Fruit fly (Drosophila melanogaster) whole organism, embryonic: ENCODE results near the gene mld.

Experiments used
- Abd-B ChIP-seq: fragments of 200-800 bp; sonication (Bioruptor generic); optimal IDR thresholded peaks from 2 replicates; lab custom pipeline; 2018; ENCODE audit warnings: missing biosample characterization, mild to moderate bottlenecking, missing genetic modification characterization, moderate library complexity
- Atf3 ChIP-seq: fragments of 200-800 bp; sonication (Bioruptor generic); optimal IDR thresholded peaks from 3 replicates; lab custom pipeline; 2016; ENCODE audit warnings: missing biosample characterization, missing genetic modification characterization
- Blimp-1 ChIP-seq: fragments of 200-800 bp; sonication (Bioruptor generic); optimal IDR thresholded peaks from 3 replicates; lab custom pipeline; 2018; ENCODE audit warnings: missing biosample characterization, missing genetic modification characterization, mild to moderate bottlenecking, moderate library complexity, missing genetic modification reagents
- CG10274 ChIP-seq: fragments of 200-800 bp; sonication (Bioruptor generic); optimal IDR thresholded peaks from 3 replicates; lab custom pipeline; 2017; ENCODE audit warnings: missing biosample characterization, mild to moderate bottlenecking, missing genetic modification characterization
- CG10654 ChIP-seq: fragments of 200-800 bp; sonication (Bioruptor generic); optimal IDR thresholded peaks from 2 replicates; lab custom pipeline; 2016; ENCODE audit warnings: missing biosample characterization, missing genetic modification characterization
- CG11398 ChIP-seq: fragments of 200-800 bp; sonication (Bioruptor generic); optimal IDR thresholded peaks from 2 replicates; lab custom pipeline; 2016; ENCODE audit warnings: missing biosample characterization, missing genetic modification characterization
- CG12155 ChIP-seq: fragments of 200-800 bp; sonication (Bioruptor generic); optimal IDR thresholded peaks from 3 replicates; lab custom pipeline; 2016; ENCODE audit warnings: missing biosample characterization, missing genetic modification characterization
- CG1529 ChIP-seq: fragments of 200-800 bp; sonication (Bioruptor generic); optimal IDR thresholded peaks from 3 replicates; lab custom pipeline; 2018; ENCODE audit warnings: missing biosample characterization, missing genetic modification characterization
- CG15601 ChIP-seq: fragments of 200-800 bp; sonication (Bioruptor generic); optimal IDR thresholded peaks from 3 replicates; lab custom pipeline; 2019; ENCODE audit warnings: missing biosample characterization, mild to moderate bottlenecking, missing genetic modification characterization, moderate library complexity
- CG16863 ChIP-seq: fragments of 200-800 bp; sonication (Bioruptor generic); optimal IDR thresholded peaks from 3 replicates; lab custom pipeline; 2016; ENCODE audit warnings: missing biosample characterization, missing genetic modification characterization
- CG18011 ChIP-seq: fragments of 200-800 bp; sonication (Bioruptor generic); optimal IDR thresholded peaks from 2 replicates; lab custom pipeline; 2017; ENCODE audit warnings: missing biosample characterization, missing genetic modification characterization, mild to moderate bottlenecking, moderate library complexity, missing genotype
- CG30431 ChIP-seq: fragments of 200-800 bp; sonication (Bioruptor generic); optimal IDR thresholded peaks from 2 replicates; lab custom pipeline; 2017; ENCODE audit warnings: missing biosample characterization, missing genetic modification characterization
- CG32532 ChIP-seq: fragments of 200-800 bp; sonication (Bioruptor generic); IDR thresholded peaks from 2 replicates; pipeline ENCODE4 v1.3.6; 2022; ENCODE audit warnings: missing biosample characterization, missing genetic modification characterization
- CG3995 ChIP-seq: fragments of 200-800 bp; sonication (Bioruptor generic); optimal IDR thresholded peaks from 3 replicates; lab custom pipeline; 2016; ENCODE audit warnings: missing biosample characterization, missing genetic modification characterization
- CG6654 ChIP-seq: fragments of 200-800 bp; sonication (Bioruptor generic); optimal IDR thresholded peaks from 2 replicates; lab custom pipeline; 2017; ENCODE audit warnings: missing biosample characterization, mild to moderate bottlenecking, missing genetic modification characterization
- CG7786 ChIP-seq: fragments of 200-800 bp; sonication (Bioruptor generic); optimal IDR thresholded peaks from 2 replicates; lab custom pipeline; 2016; ENCODE audit warnings: missing biosample characterization, missing genetic modification characterization
- CG7987 ChIP-seq: fragments of 200-800 bp; sonication (Bioruptor generic); optimal IDR thresholded peaks from 2 replicates; lab custom pipeline; 2018; ENCODE audit warnings: missing biosample characterization, mild to moderate bottlenecking, missing genetic modification characterization, moderate library complexity
- CG8478 ChIP-seq: fragments of >200 bp; optimal IDR thresholded peaks from 2 replicates; lab custom pipeline; 2018
- CG9437 ChIP-seq: fragments of 200-800 bp; sonication (Bioruptor generic); optimal IDR thresholded peaks from 2 replicates; lab custom pipeline; 2018; ENCODE audit warnings: missing biosample characterization, mild to moderate bottlenecking, missing genetic modification characterization
- Camta ChIP-seq: fragments of 200-800 bp; sonication (Bioruptor generic); optimal IDR thresholded peaks from 2 replicates; lab custom pipeline; 2016; ENCODE audit warnings: missing biosample characterization, missing genetic modification characterization
- Chrac-16 ChIP-seq: fragments of 200-800 bp; sonication (Bioruptor generic); optimal IDR thresholded peaks from 3 replicates; lab custom pipeline; 2016; ENCODE audit warnings: missing biosample characterization, missing genetic modification characterization
- Doc2 ChIP-seq: fragments of 200-800 bp; sonication (Bioruptor generic); IDR thresholded peaks from 2 replicates; pipeline ENCODE4 v1.3.6; 2022; ENCODE audit warnings: missing biosample characterization, missing genetic modification characterization
- E2f2 ChIP-seq: fragments of 200-800 bp; sonication (Bioruptor generic); IDR thresholded peaks from 2 replicates; pipeline ENCODE4 v1.3.6; 2022; ENCODE audit warnings: missing biosample characterization, missing genetic modification characterization
- Gsc ChIP-seq: fragments of 200-800 bp; sonication (Bioruptor generic); IDR thresholded peaks from 2 replicates; pipeline ENCODE4 v1.3.6; 2022; ENCODE audit warnings: missing biosample characterization, missing genetic modification characterization
- Hr39 ChIP-seq: fragments of >200 bp; optimal IDR thresholded peaks from 2 replicates; lab custom pipeline; 2017
- Jarid2 ChIP-seq: fragments of 200-800 bp; sonication (Bioruptor generic); optimal IDR thresholded peaks from 3 replicates; lab custom pipeline; 2017; ENCODE audit warnings: mild to moderate bottlenecking, missing biosample characterization, missing genetic modification reagents, missing genetic modification characterization
- Med ChIP-seq: fragments of 200-800 bp; sonication (Bioruptor generic); peaks from one replicate; lab custom pipeline; 2016; ENCODE audit warnings: missing biosample characterization, missing genetic modification characterization, mild to moderate bottlenecking, inconsistent platforms, moderate library complexity
- Neu2 ChIP-seq: fragments of 200-800 bp; sonication (Bioruptor generic); optimal IDR thresholded peaks from 3 replicates; lab custom pipeline; 2016; ENCODE audit warnings: missing biosample characterization, missing genetic modification characterization, borderline replicate concordance
- Oaz ChIP-seq: fragments of 200-800 bp; sonication (Bioruptor generic); IDR thresholded peaks from 2 replicates; pipeline ENCODE4 v1.3.6; 2022; ENCODE audit warnings: missing biosample characterization, missing genetic modification characterization
- PHDP ChIP-seq: fragments of 200-800 bp; sonication (Bioruptor generic); optimal IDR thresholded peaks from 3 replicates; lab custom pipeline; 2018; ENCODE audit warnings: missing biosample characterization, mild to moderate bottlenecking, missing genetic modification characterization, moderate library complexity
- Ptx1 ChIP-seq: fragments of 200-800 bp; sonication (Bioruptor generic); IDR thresholded peaks from 2 replicates; pipeline ENCODE4 v1.3.6; 2022; ENCODE audit warnings: missing biosample characterization, missing genetic modification characterization
- Trl ChIP-seq, 3 experiments: fragments of >200 bp in 2 of 3; fragments of 200-800 bp in 1 of 3; sonication (Bioruptor generic) in 1 of 3; optimal IDR thresholded peaks; 2 replicates in 1 of 3; 3 replicates in 2 of 3; lab custom pipeline; 2016 to 2017; ENCODE audit warnings: missing biosample characterization in 1 of 3, missing genetic modification characterization in 1 of 3
- ase ChIP-seq: fragments of 200-800 bp; sonication (Bioruptor generic); IDR thresholded peaks from 3 replicates; pipeline ENCODE4 v1.3.6; 2022; ENCODE audit warnings: missing biosample characterization, missing genetic modification characterization
- chn ChIP-seq: fragments of 200-800 bp; sonication (Bioruptor generic); optimal IDR thresholded peaks from 2 replicates; lab custom pipeline; 2016; ENCODE audit warnings: missing biosample characterization, missing genetic modification characterization
- dimm ChIP-seq: fragments of 200-800 bp; sonication (Bioruptor generic); IDR thresholded peaks from 2 replicates; pipeline ENCODE4 v1.3.6; 2022; ENCODE audit warnings: missing biosample characterization, missing genetic modification characterization
- gce ChIP-seq: fragments of 200-800 bp; sonication (Bioruptor generic); IDR thresholded peaks from 3 replicates; pipeline ENCODE4 v1.3.6; 2022; ENCODE audit warnings: missing biosample characterization, missing genetic modification characterization
- grau ChIP-seq: fragments of 200-800 bp; optimal IDR thresholded peaks from 3 replicates; lab custom pipeline; 2019; ENCODE audit warnings: missing biosample characterization, mild to moderate bottlenecking, missing genetic modification characterization, moderate library complexity
- gsb-n ChIP-seq: fragments of 200-800 bp; sonication (Bioruptor generic); optimal IDR thresholded peaks from 3 replicates; lab custom pipeline; 2018; ENCODE audit warnings: missing biosample characterization, mild to moderate bottlenecking, missing genetic modification characterization
- ham ChIP-seq: fragments of 200-800 bp; sonication (Bioruptor generic); IDR thresholded peaks from 2 replicates; pipeline ENCODE4 v1.3.6; 2022; ENCODE audit warnings: missing biosample characterization, missing genetic modification characterization
- jing ChIP-seq: fragments of 200-800 bp; sonication (Bioruptor generic); optimal IDR thresholded peaks from 2 replicates; lab custom pipeline; 2018; ENCODE audit warnings: missing biosample characterization, mild to moderate bottlenecking, missing genetic modification characterization
- nerfin-1 ChIP-seq: fragments of 200-800 bp; sonication (Bioruptor generic); optimal IDR thresholded peaks from 3 replicates; lab custom pipeline; 2019; ENCODE audit warnings: missing biosample characterization, mild to moderate bottlenecking, missing genetic modification characterization, moderate library complexity
- pan ChIP-seq, 4 experiments: fragments of >200 bp in 3 of 4; fragments of 200-800 bp in 1 of 4; sonication (Bioruptor generic) in 1 of 4; optimal IDR thresholded peaks in 3 of 4; IDR thresholded peaks in 1 of 4; 2 replicates each; pipeline versions ENCODE4 v1.3.6 to Lab custom; 2017 to 2022; ENCODE audit warnings: missing biosample characterization in 2 of 4, missing genetic modification characterization in 2 of 4, mixed read lengths in 1 of 4
- phol ChIP-seq: fragments of 200-800 bp; sonication (Bioruptor generic); optimal IDR thresholded peaks from 3 replicates; lab custom pipeline; 2018; ENCODE audit warnings: missing biosample characterization, mild to moderate bottlenecking, missing genetic modification characterization, moderate library complexity
- pnt ChIP-seq: fragments of 200-800 bp; sonication (Bioruptor generic); optimal IDR thresholded peaks from 3 replicates; lab custom pipeline; 2016; ENCODE audit warnings: missing biosample characterization, missing genetic modification characterization
- scrt ChIP-seq: fragments of 200-800 bp; sonication (Bioruptor generic); optimal IDR thresholded peaks from 2 replicates; lab custom pipeline; 2018; ENCODE audit warnings: missing biosample characterization, mild to moderate bottlenecking, missing genetic modification characterization, moderate library complexity
- sisA ChIP-seq: fragments of 200-800 bp; sonication (Bioruptor generic); IDR thresholded peaks from 2 replicates; pipeline ENCODE4 v1.3.6; 2022; ENCODE audit warnings: missing biosample characterization, missing genetic modification characterization
- sqz ChIP-seq: fragments of 200-800 bp; sonication (Bioruptor generic); optimal IDR thresholded peaks from 3 replicates; lab custom pipeline; 2018; ENCODE audit warnings: missing biosample characterization, mild to moderate bottlenecking, missing genetic modification characterization
- trh ChIP-seq: fragments of 200-800 bp; sonication (Bioruptor generic); optimal IDR thresholded peaks from 2 replicates; lab custom pipeline; 2016; ENCODE audit warnings: missing biosample characterization, missing genetic modification characterization
- ttk ChIP-seq: fragments of 200-800 bp; sonication (Bioruptor generic); IDR thresholded peaks from 2 replicates; pipeline ENCODE4 v2.1.2; 2022; ENCODE audit warnings: missing biosample characterization, missing genetic modification characterization
- zen ChIP-seq: fragments of 200-800 bp; sonication (Bioruptor generic); optimal IDR thresholded peaks from 3 replicates; lab custom pipeline; 2018; ENCODE audit warnings: missing biosample characterization, mild to moderate bottlenecking, missing genetic modification characterization, moderate library complexity
- zf30C ChIP-seq: fragments of 200-800 bp; sonication (Bioruptor generic); optimal IDR thresholded peaks from 3 replicates; lab custom pipeline; 2018; ENCODE audit warnings: missing biosample characterization, mild to moderate bottlenecking, missing genetic modification characterization

Gene mld

DNA sequence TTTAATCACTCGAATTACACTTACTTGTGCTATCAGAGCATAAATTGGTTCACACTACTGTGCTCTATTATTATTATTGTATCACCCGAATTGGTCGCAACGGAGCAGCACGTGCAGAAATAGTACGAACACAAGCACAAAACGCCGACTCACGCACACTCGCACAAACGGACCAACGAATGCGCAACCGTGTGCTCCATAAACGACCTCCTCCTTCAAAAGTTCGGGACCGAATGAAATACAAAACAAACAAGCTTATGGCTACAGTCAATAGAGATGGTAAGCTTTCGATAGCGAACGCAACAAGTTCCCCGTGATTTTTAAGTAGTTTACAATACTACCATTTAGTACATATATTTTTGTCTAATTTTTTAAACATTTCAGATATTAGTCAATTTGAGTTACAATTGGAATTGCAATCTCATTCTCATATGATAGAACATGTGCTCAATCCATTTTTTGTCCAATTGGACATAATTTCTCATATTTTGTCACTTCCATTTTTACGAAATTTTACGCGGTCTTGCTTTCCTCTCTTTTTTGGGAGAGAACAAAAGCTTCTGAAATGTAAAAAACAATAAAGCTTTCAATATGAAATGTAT lies 41.7 kb upstream of the mld start, which contains the start of gene Cftr (continued):
- no peak for TF ChIP-seq gsb-n (tag; lab: Kevin White, UChicago)
- no peak for TF ChIP-seq CG10274
- no peak for TF ChIP-seq CG16863 (GFP tag; lab: Kevin White, UChicago)
- no peak for TF ChIP-seq CG11398 (GFP tag; lab: Kevin White, UChicago)
- TF ChIP-seq E2f2 (GFP tag; lab: Robert Waterston, UW) = peak; percentile 51
- TF ChIP-seq zen (tag; lab: Kevin White, UChicago) = no peak
- peak; percentile 91 for TF ChIP-seq Jarid2 (GFP tag; lab: Kevin White, UChicago)
- peak; percentile 80 for TF ChIP-seq CG7987 (GFP tag; lab: Kevin White, UChicago)
- no peak for TF ChIP-seq pan (optimal IDR thresholded peaks at IDR 0.05; lab: Kevin White, UChicago)
- TF ChIP-seq pan (GFP tag; optimal IDR thresholded peaks at IDR 0.05 in 1 of 2, IDR thresholded peaks at IDR 0.05 in 1 of 2) = peak in 1 of 2 experiments; percentile 58
- no peak for TF ChIP-seq jing (GFP tag; lab: Kevin White, UChicago)
- no peak for TF ChIP-seq grau (tag; lab: Kevin White, UChicago)
- TF ChIP-seq zf30C (GFP tag; lab: Kevin White, UChicago) = no peak
- no peak for TF ChIP-seq trh
- TF ChIP-seq Atf3 (GFP tag; lab: Kevin White, UChicago) = no peak
- peak in 1 of 2 experiments; percentile 70 for TF ChIP-seq Trl (optimal IDR thresholded peaks at IDR 0.05; lab: Kevin White, UChicago)
- peak; percentile 26 for TF ChIP-seq Trl (GFP tag; optimal IDR thresholded peaks at IDR 0.05; lab: Kevin White, UChicago)
- no peak for TF ChIP-seq ham (GFP tag; lab: Robert Waterston, UW)
- no peak for TF ChIP-seq CG15601
- no peak for TF ChIP-seq CG1529 (GFP tag; lab: Kevin White, UChicago)
- no peak for TF ChIP-seq dimm (GFP tag; lab: Robert Waterston, UW)
- peak; percentile 16 for TF ChIP-seq Chrac-16
- TF ChIP-seq Ptx1 (GFP tag; lab: Robert Waterston, UW) = peak; percentile 43
- peak; percentile 15 for TF ChIP-seq CG10654 (GFP tag; lab: Kevin White, UChicago)
- no peak for TF ChIP-seq Blimp-1
- TF ChIP-seq gce (GFP tag; lab: Robert Waterston, UW) = no peak; the same call in 2 of the 3 replicates
- no peak for TF ChIP-seq sqz (GFP tag; lab: Kevin White, UChicago)
- no peak; the same call in 1 of the 2 replicates for TF ChIP-seq ttk (GFP tag; lab: Robert Waterston, UW)
- TF ChIP-seq CG7786 (GFP tag; lab: Kevin White, UChicago) = peak; percentile 1
- no peak for TF ChIP-seq Abd-B (GFP tag; lab: Kevin White, UChicago)
- peak; percentile 14 for TF ChIP-seq pnt (GFP tag; lab: Kevin White, UChicago)
- no peak for TF ChIP-seq Neu2
- TF ChIP-seq phol (tag; lab: Kevin White, UChicago) = no peak
- TF ChIP-seq Hr39 (lab: Kevin White, UChicago) = no peak
- TF ChIP-seq CG3995 (GFP tag; lab: Kevin White, UChicago) = peak; percentile 97
- no peak for TF ChIP-seq CG6654 (GFP tag; lab: Kevin White, UChicago)
- TF ChIP-seq CG12155 (GFP tag; lab: Kevin White, UChicago) = no peak
- no peak for TF ChIP-seq Gsc (GFP tag; lab: Robert Waterston, UW)
- TF ChIP-seq CG32532 = peak; percentile 64
- peak; percentile 31 for TF ChIP-seq chn (GFP tag; lab: Kevin White, UChicago)
- TF ChIP-seq CG18011 = no peak
- no peak for TF ChIP-seq CG9437 (GFP tag; lab: Kevin White, UChicago)
- no peak for TF ChIP-seq ase
- no peak for TF ChIP-seq CG8478 (lab: Kevin White, UChicago)
- no peak for TF ChIP-seq sisA (GFP tag; lab: Robert Waterston, UW)
- peak; percentile 96 for TF ChIP-seq Med (GFP tag; lab: Kevin White, UChicago)
- TF ChIP-seq Camta (GFP tag; lab: Kevin White, UChicago) = peak; percentile 49
- no peak for TF ChIP-seq CG30431 (GFP tag; lab: Kevin White, UChicago)
- no peak for TF ChIP-seq nerfin-1 (tag; lab: Kevin White, UChicago)
- peak; percentile 96 for TF ChIP-seq scrt (GFP tag; lab: Kevin White, UChicago)
- no peak for TF ChIP-seq Oaz
- no peak for TF ChIP-seq Doc2 (GFP tag; lab: Robert Waterston, UW)
- peak; percentile 15 for TF ChIP-seq PHDP (tag; lab: Kevin White, UChicago)
